Fruit fly (Drosophila melanogaster) whole organism, embryonic: ENCODE data around the gene CG43248.

Experiments
- Atf6 ChIP-seq: fragments of 200-800 bp; sonication (Bioruptor generic); IDR thresholded peaks from 2 replicates; pipeline ENCODE4 v1.3.6; 2022; ENCODE audit warnings: missing biosample characterization, missing genetic modification characterization
- B-H2 ChIP-seq: fragments of 200-800 bp; sonication (Bioruptor generic); optimal IDR thresholded peaks from 2 replicates; lab custom pipeline; 2018; ENCODE audit warnings: missing biosample characterization, mild to moderate bottlenecking, missing genetic modification characterization
- CG10543 ChIP-seq: fragments of 200-800 bp; sonication (Bioruptor generic); optimal IDR thresholded peaks from 3 replicates; lab custom pipeline; 2017; ENCODE audit warnings: missing biosample characterization, mild to moderate bottlenecking, missing genetic modification characterization, moderate library complexity
- CG12104 ChIP-seq: fragments of 200-800 bp; sonication (Bioruptor generic); optimal IDR thresholded peaks from 3 replicates; lab custom pipeline; 2016; ENCODE audit warnings: missing biosample characterization, missing genetic modification characterization
- CG12769 ChIP-seq: fragments of 200-800 bp; sonication (Bioruptor generic); optimal IDR thresholded peaks from 2 replicates; lab custom pipeline; 2019; ENCODE audit warnings: missing biosample characterization, mild to moderate bottlenecking, missing genetic modification characterization, moderate library complexity
- CG13624 ChIP-seq: fragments of 200-800 bp; sonication (Bioruptor generic); optimal IDR thresholded peaks from 2 replicates; lab custom pipeline; 2016; ENCODE audit warnings: missing biosample characterization, missing genetic modification characterization
- CG14014 ChIP-seq: fragments of 200-800 bp; sonication (Bioruptor generic); IDR thresholded peaks from 2 replicates; pipeline ENCODE4 v1.3.6; 2022; ENCODE audit warnings: missing biosample characterization, missing genetic modification characterization
- CG16815 ChIP-seq: fragments of 200-800 bp; sonication (Bioruptor generic); optimal IDR thresholded peaks from 3 replicates; lab custom pipeline; 2017; ENCODE audit warnings: missing biosample characterization, mild to moderate bottlenecking, missing genetic modification characterization
- CG17361 ChIP-seq: fragments of 200-800 bp; sonication (Bioruptor generic); IDR thresholded peaks from 3 replicates; pipeline ENCODE4 v1.3.6; 2022; ENCODE audit warnings: missing biosample characterization, missing genetic modification characterization
- CG18476 ChIP-seq: fragments of 200-800 bp; sonication (Bioruptor generic); optimal IDR thresholded peaks from 2 replicates; lab custom pipeline; 2016; ENCODE audit warnings: missing biosample characterization, mild to moderate bottlenecking, missing genetic modification characterization
- CG18599 ChIP-seq: fragments of 200-800 bp; sonication (Bioruptor generic); optimal IDR thresholded peaks from 3 replicates; lab custom pipeline; 2017; ENCODE audit warnings: missing biosample characterization, missing genetic modification characterization, mild to moderate bottlenecking, moderate library complexity, missing genetic modification reagents
- CG2116 ChIP-seq: fragments of 200-800 bp; sonication (Bioruptor generic); optimal IDR thresholded peaks from 3 replicates; lab custom pipeline; 2018; ENCODE audit warnings: missing biosample characterization, mild to moderate bottlenecking, missing genetic modification characterization
- CG2678 ChIP-seq: fragments of 200-800 bp; sonication (Bioruptor generic); optimal IDR thresholded peaks from 3 replicates; lab custom pipeline; 2019; ENCODE audit warnings: missing biosample characterization, mild to moderate bottlenecking, missing genetic modification characterization, moderate library complexity
- CG3407 ChIP-seq: fragments of 200-800 bp; sonication (Bioruptor generic); optimal IDR thresholded peaks from 2 replicates; lab custom pipeline; 2018; ENCODE audit warnings: missing biosample characterization, mild to moderate bottlenecking, missing genetic modification characterization
- CG4328 ChIP-seq: fragments of 200-800 bp; sonication (Bioruptor generic); optimal IDR thresholded peaks from 3 replicates; lab custom pipeline; 2017; ENCODE audit warnings: missing biosample characterization, missing genetic modification reagents, missing genetic modification characterization
- CG4360 ChIP-seq: fragments of 200-800 bp; sonication (Bioruptor generic); IDR thresholded peaks from 2 replicates; pipeline ENCODE4 v1.3.6; 2022; ENCODE audit warnings: missing biosample characterization, missing genetic modification characterization
- CG6254 ChIP-seq: fragments of 200-800 bp; sonication (Bioruptor generic); optimal IDR thresholded peaks from 3 replicates; lab custom pipeline; 2017; ENCODE audit warnings: mild to moderate bottlenecking, missing biosample characterization, missing genetic modification reagents, missing genetic modification characterization
- CG6854 ChIP-seq: fragments of 200-800 bp; sonication (Bioruptor generic); optimal IDR thresholded peaks from 3 replicates; lab custom pipeline; 2017; ENCODE audit warnings: missing biosample characterization, mild to moderate bottlenecking, missing genetic modification characterization
- CG8478 ChIP-seq: fragments of >200 bp; optimal IDR thresholded peaks from 2 replicates; lab custom pipeline; 2018
- CG8924 ChIP-seq: fragments of 200-800 bp; optimal IDR thresholded peaks from 3 replicates; lab custom pipeline; 2019; ENCODE audit warnings: missing biosample characterization, mild to moderate bottlenecking, missing genetic modification characterization, moderate library complexity
- CG9609 ChIP-seq: fragments of 200-800 bp; sonication (Bioruptor generic); optimal IDR thresholded peaks from 3 replicates; lab custom pipeline; 2016; ENCODE audit warnings: missing biosample characterization, missing genetic modification characterization
- CG9932 ChIP-seq: fragments of 200-800 bp; sonication (Bioruptor generic); IDR thresholded peaks from 2 replicates; pipeline ENCODE4 v1.3.6; 2022; ENCODE audit warnings: missing biosample characterization, missing genetic modification characterization
- Chrac-16 ChIP-seq: fragments of 200-800 bp; sonication (Bioruptor generic); optimal IDR thresholded peaks from 3 replicates; lab custom pipeline; 2016; ENCODE audit warnings: missing biosample characterization, missing genetic modification characterization
- Deaf1 ChIP-seq: fragments of 200-800 bp; optimal IDR thresholded peaks from 3 replicates; lab custom pipeline; 2019; ENCODE audit warnings: missing biosample characterization, mild to moderate bottlenecking, missing genetic modification characterization, moderate library complexity
- Fer1 ChIP-seq: fragments of 200-800 bp; sonication (Bioruptor generic); optimal IDR thresholded peaks from 2 replicates; lab custom pipeline; 2017; ENCODE audit warnings: missing biosample characterization, mild to moderate bottlenecking, missing genetic modification characterization
- Gug ChIP-seq: fragments of 200-800 bp; sonication (Bioruptor generic); IDR thresholded peaks from 4 replicates; pipeline ENCODE4 v1.3.6; 2022; ENCODE audit warnings: missing biosample characterization, missing genetic modification characterization
- HLH3B ChIP-seq: fragments of 200-800 bp; sonication (Bioruptor generic); IDR thresholded peaks from 2 replicates; pipeline ENCODE4 v1.3.6; 2022; ENCODE audit warnings: missing biosample characterization, missing genetic modification characterization
- MTF-1 ChIP-seq: fragments of 200-800 bp; sonication (Bioruptor generic); optimal IDR thresholded peaks from 2 replicates; lab custom pipeline; 2018; ENCODE audit warnings: missing biosample characterization, mild to moderate bottlenecking, missing genetic modification characterization, borderline replicate concordance
- Med ChIP-seq: fragments of 200-800 bp; sonication (Bioruptor generic); peaks from one replicate; lab custom pipeline; 2016; ENCODE audit warnings: missing biosample characterization, missing genetic modification characterization, mild to moderate bottlenecking, inconsistent platforms, moderate library complexity
- Mes4 ChIP-seq: fragments of 200-800 bp; sonication (Bioruptor generic); optimal IDR thresholded peaks from 2 replicates; lab custom pipeline; 2016; ENCODE audit warnings: missing biosample characterization, missing genetic modification characterization
- abd-A ChIP-seq: fragments of 200-800 bp; sonication (Bioruptor generic); optimal IDR thresholded peaks from 3 replicates; lab custom pipeline; 2019; ENCODE audit warnings: missing biosample characterization, mild to moderate bottlenecking, missing genetic modification characterization, moderate library complexity
- ac ChIP-seq: fragments of 200-800 bp; sonication (Bioruptor generic); optimal IDR thresholded peaks from 3 replicates; lab custom pipeline; 2017; ENCODE audit warnings: missing biosample characterization, mild to moderate bottlenecking, missing genetic modification characterization
- amos ChIP-seq: fragments of 200-800 bp; sonication (Bioruptor generic); IDR thresholded peaks from 2 replicates; pipeline ENCODE4 v1.3.6; 2022; ENCODE audit warnings: missing biosample characterization, missing genetic modification characterization; ENCODE audit not compliant: partially characterized antibody
- bab2 ChIP-seq: fragments of 200-800 bp; sonication (Bioruptor generic); optimal IDR thresholded peaks from 2 replicates; lab custom pipeline; 2016; ENCODE audit warnings: missing biosample characterization, missing genetic modification characterization
- chif ChIP-seq, 2 experiments: fragments of 200-800 bp; sonication (Bioruptor generic); optimal IDR thresholded peaks; 3 replicates each; lab custom pipeline; 2016; ENCODE audit warnings: missing biosample characterization in 2 of 2, missing genetic modification characterization in 2 of 2
- chinmo ChIP-seq: fragments of 200-800 bp; sonication (Bioruptor generic); IDR thresholded peaks from 4 replicates; pipeline ENCODE4 v1.3.6; 2022; ENCODE audit warnings: missing biosample characterization, missing genetic modification characterization; ENCODE audit not compliant: partially characterized antibody
- dpn ChIP-seq, 2 experiments: fragments of 200-800 bp; sonication (Bioruptor generic); optimal IDR thresholded peaks; 3 replicates each; lab custom pipeline; 2016; ENCODE audit warnings: missing biosample characterization in 2 of 2, missing genetic modification characterization in 2 of 2
- fd3F ChIP-seq: fragments of 200-800 bp; sonication (Bioruptor generic); optimal IDR thresholded peaks from 2 replicates; lab custom pipeline; 2018; ENCODE audit warnings: missing biosample characterization, mild to moderate bottlenecking, missing genetic modification characterization, moderate library complexity
- hkb ChIP-seq, 2 experiments: fragments of 200-800 bp in 1 of 2; fragments of >200 bp in 1 of 2; sonication (Bioruptor generic) in 1 of 2; IDR thresholded peaks in 1 of 2; optimal IDR thresholded peaks in 1 of 2; 2 replicates each; pipeline versions ENCODE4 v1.3.6 to Lab custom; 2017 to 2022; ENCODE audit warnings: missing biosample characterization in 1 of 2, missing genetic modification characterization in 1 of 2
- kni ChIP-seq: fragments of 200-800 bp; sonication (Bioruptor generic); optimal IDR thresholded peaks from 3 replicates; lab custom pipeline; 2017; ENCODE audit warnings: mild to moderate bottlenecking, missing biosample characterization, missing genetic modification reagents, missing genetic modification characterization
- lov ChIP-seq, 2 experiments: fragments of 200-800 bp in 1 of 2; fragments of >200 bp in 1 of 2; sonication (Bioruptor generic) in 1 of 2; IDR thresholded peaks in 1 of 2; optimal IDR thresholded peaks in 1 of 2; 2 replicates in 1 of 2; 3 replicates in 1 of 2; pipeline versions ENCODE4 v1.3.6 to Lab custom; 2017 to 2022; ENCODE audit warnings: missing biosample characterization in 1 of 2, missing genetic modification characterization in 1 of 2
- mam ChIP-seq: fragments of 200-800 bp; sonication (Bioruptor generic); optimal IDR thresholded peaks from 3 replicates; lab custom pipeline; 2016; ENCODE audit warnings: missing biosample characterization, missing genetic modification characterization
- pb ChIP-seq: fragments of 200-800 bp; sonication (Bioruptor generic); optimal IDR thresholded peaks from 3 replicates; lab custom pipeline; 2016; ENCODE audit warnings: missing biosample characterization, missing genetic modification characterization
- psq ChIP-seq: fragments of 200-800 bp; sonication (Bioruptor generic); optimal IDR thresholded peaks from 2 replicates; lab custom pipeline; 2017; ENCODE audit warnings: missing biosample characterization, missing genetic modification characterization
- rib ChIP-seq: fragments of 200-800 bp; sonication (Bioruptor generic); IDR thresholded peaks from 2 replicates; pipeline ENCODE4 v1.3.6; 2022; ENCODE audit warnings: missing biosample characterization, missing genetic modification characterization
- run ChIP-seq: fragments of 200-800 bp; sonication (Bioruptor generic); optimal IDR thresholded peaks from 3 replicates; lab custom pipeline; 2018; ENCODE audit warnings: missing biosample characterization, mild to moderate bottlenecking, missing genetic modification characterization
- stwl ChIP-seq: fragments of 200-800 bp; sonication (Bioruptor generic); optimal IDR thresholded peaks from 3 replicates; lab custom pipeline; 2018; ENCODE audit warnings: missing biosample characterization, mild to moderate bottlenecking, missing genetic modification characterization, moderate library complexity
- ttk ChIP-seq: fragments of 200-800 bp; sonication (Bioruptor generic); IDR thresholded peaks from 2 replicates; pipeline ENCODE4 v2.1.2; 2022; ENCODE audit warnings: missing biosample characterization, missing genetic modification characterization
- vfl ChIP-seq: fragments of 200-800 bp; sonication (Bioruptor generic); optimal IDR thresholded peaks from 2 replicates; lab custom pipeline; 2016; ENCODE audit warnings: missing biosample characterization, missing genetic modification characterization
- wdn ChIP-seq: fragments of 200-800 bp; sonication (Bioruptor generic); IDR thresholded peaks from 2 replicates; pipeline ENCODE4 v1.3.6; 2022; ENCODE audit warnings: missing biosample characterization, missing genetic modification characterization
- wor ChIP-seq: fragments of 200-800 bp; sonication (Bioruptor generic); IDR thresholded peaks from 2 replicates; pipeline ENCODE4 v1.3.6; 2022; ENCODE audit warnings: missing biosample characterization, missing genetic modification characterization

CG43248 gene

DNA sequence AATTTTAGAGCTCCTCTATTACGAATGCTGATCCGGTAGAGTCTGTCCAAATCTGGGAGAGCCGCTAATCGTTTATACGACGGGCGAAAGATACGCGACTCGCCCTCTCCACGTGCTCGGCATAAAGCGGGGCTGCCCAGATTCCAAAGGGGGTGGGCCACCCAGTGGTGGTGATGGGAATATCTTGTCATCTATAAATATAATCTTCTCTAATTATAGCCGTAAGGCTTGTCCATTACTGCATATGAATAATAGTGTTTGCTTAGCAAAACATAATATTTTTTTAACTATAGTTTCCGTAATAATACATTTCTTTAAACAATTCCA is 29.7 kb downstream of the CG43248 start (continued):
- TF ChIP-seq amos (GFP tag; lab: Robert Waterston, UW) = no peak
- no peak for TF ChIP-seq wor (GFP tag; lab: Robert Waterston, UW)
- TF ChIP-seq MTF-1 (GFP tag; lab: Kevin White, UChicago) = no peak
- no peak for TF ChIP-seq wdn
- TF ChIP-seq lov (optimal IDR thresholded peaks at IDR 0.05; lab: Kevin White, UChicago) = no peak
- no peak for TF ChIP-seq lov (GFP tag; IDR thresholded peaks at IDR 0.05; lab: Robert Waterston, UW)
- TF ChIP-seq CG13624 = no peak
- peak; percentile 30 for TF ChIP-seq CG10543 (GFP tag; lab: Kevin White, UChicago)
- no peak for TF ChIP-seq kni
- TF ChIP-seq abd-A (tag; lab: Kevin White, UChicago) = no peak
- TF ChIP-seq CG18599 (GFP tag; lab: Kevin White, UChicago) = peak; percentile 34
- TF ChIP-seq Chrac-16 (GFP tag; lab: Kevin White, UChicago) = no peak
- no peak for TF ChIP-seq HLH3B (GFP tag; lab: Robert Waterston, UW)
- no peak for TF ChIP-seq CG9609 (GFP tag; lab: Kevin White, UChicago)
- TF ChIP-seq CG12769 (tag; lab: Kevin White, UChicago) = peak; percentile 14
- TF ChIP-seq Deaf1 = no peak
- TF ChIP-seq chinmo (GFP tag; lab: Robert Waterston, UW) = no peak
- no peak for TF ChIP-seq CG17361
- no peak for TF ChIP-seq Gug
- TF ChIP-seq CG16815 (GFP tag; lab: Kevin White, UChicago) = no peak
- no peak for TF ChIP-seq CG12104 (GFP tag; lab: Kevin White, UChicago)
- TF ChIP-seq CG14014 (GFP tag; lab: Robert Waterston, UW) = no peak
- TF ChIP-seq hkb (optimal IDR thresholded peaks at IDR 0.05; lab: Kevin White, UChicago) = no peak
- no peak for TF ChIP-seq hkb (GFP tag; IDR thresholded peaks at IDR 0.05; lab: Robert Waterston, UW)
- no peak for TF ChIP-seq CG8924 (tag; lab: Kevin White, UChicago)
- TF ChIP-seq CG6254 (GFP tag; lab: Kevin White, UChicago) = no peak
- no peak for TF ChIP-seq CG8478 (lab: Kevin White, UChicago)
- no peak for TF ChIP-seq mam
- TF ChIP-seq fd3F (GFP tag; lab: Kevin White, UChicago) = no peak
- no peak for TF ChIP-seq chif (GFP tag; optimal IDR thresholded peaks at IDR 0.05; lab: Kevin White, UChicago)
- TF ChIP-seq B-H2 (GFP tag; lab: Kevin White, UChicago) = peak; percentile 4
- no peak for TF ChIP-seq CG4360 (GFP tag; lab: Robert Waterston, UW)
- TF ChIP-seq CG2116 (GFP tag; lab: Kevin White, UChicago) = no peak
- TF ChIP-seq Mes4 (GFP tag; lab: Kevin White, UChicago) = no peak
- no peak for TF ChIP-seq vfl (GFP tag; lab: Kevin White, UChicago)
- TF ChIP-seq ac (GFP tag; lab: Kevin White, UChicago) = no peak
- TF ChIP-seq CG9932 (GFP tag; lab: Robert Waterston, UW) = 0 out of 2 replicates have a peak, but pooled peaks have one; percentile 23
- no peak for TF ChIP-seq ttk (GFP tag; lab: Robert Waterston, UW)
- no peak for TF ChIP-seq psq (GFP tag; lab: Kevin White, UChicago)
- TF ChIP-seq CG3407 (GFP tag; lab: Kevin White, UChicago) = no peak
- TF ChIP-seq pb (GFP tag; lab: Kevin White, UChicago) = no peak
- no peak for TF ChIP-seq bab2 (GFP tag; lab: Kevin White, UChicago)
- peak; percentile 10 for TF ChIP-seq CG6854 (GFP tag; lab: Kevin White, UChicago)
- TF ChIP-seq stwl (tag; lab: Kevin White, UChicago) = no peak
- no peak for TF ChIP-seq CG4328 (GFP tag; lab: Kevin White, UChicago)
- peak; percentile 29 for TF ChIP-seq CG2678 (tag; lab: Kevin White, UChicago)
- TF ChIP-seq Med (GFP tag; lab: Kevin White, UChicago) = peak; percentile 29
- no peak for TF ChIP-seq CG18476 (GFP tag; lab: Kevin White, UChicago)
- 0 out of 2 replicates have a peak, but pooled peaks have one; percentile 17 for TF ChIP-seq Atf6 (GFP tag; lab: Robert Waterston, UW)
- no peak for TF ChIP-seq dpn (GFP tag; optimal IDR thresholded peaks at IDR 0.05; lab: Kevin White, UChicago)
- peak; percentile 18 for TF ChIP-seq Fer1 (GFP tag; lab: Kevin White, UChicago)
- TF ChIP-seq run (tag; lab: Kevin White, UChicago) = no peak
- TF ChIP-seq rib (GFP tag; lab: Robert Waterston, UW) = no peak
